Fruit fly (Drosophila melanogaster) ovary, adult (tissue): ENCODE measurements around the gene DAAM.

Experiments used
- CG17801 ChIP-seq: fragments of 200-800 bp; optimal IDR thresholded peaks from 2 replicates; lab custom pipeline; 2019; ENCODE audit warnings: missing biosample characterization, mild to moderate bottlenecking, missing genetic modification characterization, moderate library complexity; ENCODE audit not compliant: partially characterized antibody

DAAM gene

DNA sequence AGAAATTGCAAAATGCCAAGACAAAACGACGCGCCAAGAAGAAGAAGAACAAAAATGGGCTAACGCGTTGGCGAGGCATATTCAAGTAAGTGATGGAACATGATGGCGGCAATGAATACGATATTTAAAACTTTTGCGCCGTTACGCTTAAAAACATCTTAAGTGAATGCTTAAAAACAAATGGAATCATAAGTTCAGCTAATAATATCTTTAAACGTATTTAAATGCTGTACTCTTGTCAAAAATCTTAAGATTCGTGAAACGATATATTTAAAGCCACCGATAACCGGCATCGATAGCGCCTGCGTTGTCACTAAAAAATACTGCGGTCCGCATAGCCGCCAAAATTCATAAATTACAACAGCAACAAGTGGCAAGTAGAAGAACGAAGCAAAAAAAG is 82.3 kb downstream of the DAAM start, which contains the start of gene CG11403:
CG11403 (minus strand) TSS at position 53 of the 400 bp plus-strand sequence.
- TF ChIP-seq CG17801 (GFP tag; lab: Kevin White, UChicago): no peak
